Fruit fly (Drosophila melanogaster) whole organism, embryonic: Measurements from ENCODE around the gene cni.

Source experiments
- CG10462 ChIP-seq: fragments of 200-800 bp; sonication (Bioruptor generic); optimal IDR thresholded peaks from 2 replicates; lab custom pipeline; 2016; ENCODE audit warnings: missing biosample characterization, missing genetic modification characterization
- CG8478 ChIP-seq: fragments of >200 bp; optimal IDR thresholded peaks from 2 replicates; lab custom pipeline; 2018
- ac ChIP-seq: fragments of 200-800 bp; sonication (Bioruptor generic); optimal IDR thresholded peaks from 3 replicates; lab custom pipeline; 2017; ENCODE audit warnings: missing biosample characterization, mild to moderate bottlenecking, missing genetic modification characterization
- run ChIP-seq: fragments of 200-800 bp; sonication (Bioruptor generic); optimal IDR thresholded peaks from 3 replicates; lab custom pipeline; 2018; ENCODE audit warnings: missing biosample characterization, mild to moderate bottlenecking, missing genetic modification characterization

- peak; percentile 5 for TF ChIP-seq CG8478 (lab: Kevin White, UChicago)
- TF ChIP-seq ac (GFP tag; lab: Kevin White, UChicago), result no peak
- no peak for TF ChIP-seq run (tag; lab: Kevin White, UChicago)
- no peak for TF ChIP-seq CG10462 (GFP tag; lab: Kevin White, UChicago)
These were observed 41.5 kb upstream of the cni start for dm6 chr2L:16351805-16352584.
